Fruit fly (Drosophila melanogaster) whole organism, embryonic: Measurements from ENCODE around the gene cv-c.

ENCODE experiments used
- Blimp-1 ChIP-seq: fragments of 200-800 bp; sonication (Bioruptor generic); optimal IDR thresholded peaks from 3 replicates; lab custom pipeline; 2018; ENCODE audit warnings: missing biosample characterization, missing genetic modification characterization, mild to moderate bottlenecking, moderate library complexity, missing genetic modification reagents
- Bteb2 ChIP-seq: fragments of 200-800 bp; sonication (Bioruptor generic); optimal IDR thresholded peaks from 2 replicates; lab custom pipeline; 2016; ENCODE audit warnings: missing biosample characterization, missing genetic modification characterization
- CG10147 ChIP-seq: fragments of 200-800 bp; sonication (Bioruptor generic); optimal IDR thresholded peaks from 2 replicates; lab custom pipeline; 2019; ENCODE audit warnings: missing biosample characterization, mild to moderate bottlenecking, missing genetic modification characterization, moderate library complexity
- CG10431 ChIP-seq: fragments of 200-800 bp; sonication (Bioruptor generic); optimal IDR thresholded peaks from 3 replicates; lab custom pipeline; 2018; ENCODE audit warnings: missing biosample characterization, mild to moderate bottlenecking, missing genetic modification characterization
- CG10565 ChIP-seq: fragments of 200-800 bp; sonication (Bioruptor generic); optimal IDR thresholded peaks from 3 replicates; lab custom pipeline; 2016; ENCODE audit warnings: missing biosample characterization, mild to moderate bottlenecking, missing genetic modification characterization
- CG11093 ChIP-seq: fragments of 200-800 bp; sonication (Bioruptor generic); IDR thresholded peaks from 3 replicates; pipeline ENCODE4 v1.3.6; 2022; ENCODE audit warnings: missing biosample characterization, missing genetic modification characterization
- CG11723 ChIP-seq: fragments of 200-800 bp; sonication (Bioruptor generic); optimal IDR thresholded peaks from 2 replicates; lab custom pipeline; 2017; ENCODE audit warnings: missing biosample characterization, mild to moderate bottlenecking, missing genetic modification characterization
- CG16863 ChIP-seq: fragments of 200-800 bp; sonication (Bioruptor generic); optimal IDR thresholded peaks from 3 replicates; lab custom pipeline; 2016; ENCODE audit warnings: missing biosample characterization, missing genetic modification characterization
- CG17568 ChIP-seq: fragments of 200-800 bp; sonication (Bioruptor generic); optimal IDR thresholded peaks from 2 replicates; lab custom pipeline; 2018; ENCODE audit warnings: missing biosample characterization, mild to moderate bottlenecking, missing genetic modification characterization, moderate library complexity
- CG17802 ChIP-seq: fragments of 200-800 bp; sonication (Bioruptor generic); optimal IDR thresholded peaks from 2 replicates; lab custom pipeline; 2018; ENCODE audit warnings: missing biosample characterization, mild to moderate bottlenecking, missing genetic modification characterization, moderate library complexity
- CG17829 ChIP-seq: fragments of 200-800 bp; optimal IDR thresholded peaks from 2 replicates; lab custom pipeline; 2019; ENCODE audit warnings: missing biosample characterization, mild to moderate bottlenecking, missing genetic modification characterization, moderate library complexity
- CG18262 ChIP-seq: fragments of 200-800 bp; optimal IDR thresholded peaks from 3 replicates; lab custom pipeline; 2019; ENCODE audit warnings: missing biosample characterization, mild to moderate bottlenecking, missing genetic modification characterization, moderate library complexity
- CG2116 ChIP-seq: fragments of 200-800 bp; sonication (Bioruptor generic); optimal IDR thresholded peaks from 3 replicates; lab custom pipeline; 2018; ENCODE audit warnings: missing biosample characterization, mild to moderate bottlenecking, missing genetic modification characterization
- CG2678 ChIP-seq: fragments of 200-800 bp; sonication (Bioruptor generic); optimal IDR thresholded peaks from 3 replicates; lab custom pipeline; 2019; ENCODE audit warnings: missing biosample characterization, mild to moderate bottlenecking, missing genetic modification characterization, moderate library complexity
- CG31224 ChIP-seq: fragments of 200-800 bp; sonication (Bioruptor generic); IDR thresholded peaks from 2 replicates; pipeline ENCODE4 v1.3.6; 2022; ENCODE audit warnings: missing biosample characterization, missing genetic modification characterization
- CG32532 ChIP-seq: fragments of 200-800 bp; sonication (Bioruptor generic); IDR thresholded peaks from 2 replicates; pipeline ENCODE4 v1.3.6; 2022; ENCODE audit warnings: missing biosample characterization, missing genetic modification characterization
- CG3847 ChIP-seq: fragments of 200-800 bp; sonication (Bioruptor generic); IDR thresholded peaks from 2 replicates; pipeline ENCODE4 v1.3.6; 2022; ENCODE audit warnings: missing biosample characterization, missing genetic modification characterization
- CG6272 ChIP-seq: fragments of 200-800 bp; sonication (Bioruptor generic); IDR thresholded peaks from 2 replicates; pipeline ENCODE4 v1.3.6; 2022; ENCODE audit warnings: missing biosample characterization, missing genetic modification characterization
- CG9797 ChIP-seq: fragments of 200-800 bp; sonication (Bioruptor generic); optimal IDR thresholded peaks from 3 replicates; lab custom pipeline; 2018; ENCODE audit warnings: missing biosample characterization, mild to moderate bottlenecking, missing genetic modification characterization
- CoRest ChIP-seq: fragments of 200-800 bp; sonication (Bioruptor generic); optimal IDR thresholded peaks from 3 replicates; lab custom pipeline; 2018; ENCODE audit warnings: missing biosample characterization, mild to moderate bottlenecking, missing genetic modification characterization, moderate library complexity
- Dip2 ChIP-seq: fragments of 200-800 bp; sonication (Bioruptor generic); IDR thresholded peaks from 2 replicates; pipeline ENCODE4 v1.3.6; 2022; ENCODE audit warnings: missing biosample characterization, missing genetic modification characterization
- Doc2 ChIP-seq: fragments of 200-800 bp; sonication (Bioruptor generic); IDR thresholded peaks from 2 replicates; pipeline ENCODE4 v1.3.6; 2022; ENCODE audit warnings: missing biosample characterization, missing genetic modification characterization
- Dref ChIP-seq: fragments of 200-800 bp; sonication (Bioruptor generic); IDR thresholded peaks from 2 replicates; pipeline ENCODE4 v1.3.6; 2022; ENCODE audit warnings: missing biosample characterization, missing genetic modification characterization
- Elba2 ChIP-seq: fragments of 200-800 bp; sonication (Bioruptor generic); optimal IDR thresholded peaks from 3 replicates; lab custom pipeline; 2016; ENCODE audit warnings: missing biosample characterization, missing genetic modification characterization
- Ets65A ChIP-seq: fragments of 200-800 bp; sonication (Bioruptor generic); peaks from one replicate; lab custom pipeline; 2016; ENCODE audit warnings: missing biosample characterization, missing genetic modification characterization
- HLH4C ChIP-seq: fragments of 200-800 bp; sonication (Bioruptor generic); IDR thresholded peaks from 3 replicates; pipeline ENCODE4 v1.3.6; 2022; ENCODE audit warnings: missing biosample characterization, missing genetic modification characterization; ENCODE audit not compliant: partially characterized antibody
- NC2β ChIP-seq: fragments of 200-800 bp; sonication (Bioruptor generic); optimal IDR thresholded peaks from 2 replicates; lab custom pipeline; 2016; ENCODE audit warnings: missing biosample characterization, missing genetic modification characterization
- Oli ChIP-seq: fragments of 200-800 bp; sonication (Bioruptor generic); optimal IDR thresholded peaks from 2 replicates; lab custom pipeline; 2018; ENCODE audit warnings: missing biosample characterization, mild to moderate bottlenecking, missing genetic modification characterization, moderate library complexity
- Pdp1 ChIP-seq, 2 experiments: fragments of 200-800 bp; sonication (Bioruptor generic); optimal IDR thresholded peaks; 3 replicates each; lab custom pipeline; 2016; ENCODE audit warnings: missing biosample characterization in 2 of 2, missing genetic modification characterization in 2 of 2, mild to moderate bottlenecking in 1 of 2, moderate library complexity in 1 of 2
- Six4 ChIP-seq: fragments of 200-800 bp; sonication (Bioruptor generic); optimal IDR thresholded peaks from 2 replicates; lab custom pipeline; 2016; ENCODE audit warnings: missing biosample characterization, missing genetic modification characterization
- Spps ChIP-seq: fragments of 200-800 bp; sonication (Bioruptor generic); optimal IDR thresholded peaks from 2 replicates; lab custom pipeline; 2018; ENCODE audit warnings: missing biosample characterization, mild to moderate bottlenecking, missing genetic modification characterization
- Sry-δ ChIP-seq: fragments of 200-800 bp; sonication (Bioruptor generic); optimal IDR thresholded peaks from 2 replicates; lab custom pipeline; 2016; ENCODE audit warnings: missing biosample characterization, missing genetic modification characterization
- bab2 ChIP-seq: fragments of 200-800 bp; sonication (Bioruptor generic); optimal IDR thresholded peaks from 2 replicates; lab custom pipeline; 2016; ENCODE audit warnings: missing biosample characterization, missing genetic modification characterization
- cato ChIP-seq: fragments of 200-800 bp; sonication (Bioruptor generic); optimal IDR thresholded peaks from 2 replicates; lab custom pipeline; 2016; ENCODE audit warnings: missing biosample characterization, missing genetic modification characterization, borderline replicate concordance
- dimm ChIP-seq: fragments of 200-800 bp; sonication (Bioruptor generic); IDR thresholded peaks from 2 replicates; pipeline ENCODE4 v1.3.6; 2022; ENCODE audit warnings: missing biosample characterization, missing genetic modification characterization
- dmrt99B ChIP-seq: fragments of 200-800 bp; sonication (Bioruptor generic); optimal IDR thresholded peaks from 2 replicates; lab custom pipeline; 2018; ENCODE audit warnings: missing biosample characterization, mild to moderate bottlenecking, missing genetic modification characterization, moderate library complexity
- fd102C ChIP-seq: fragments of 200-800 bp; sonication (Bioruptor generic); optimal IDR thresholded peaks from 2 replicates; lab custom pipeline; 2018; ENCODE audit warnings: missing biosample characterization, mild to moderate bottlenecking, missing genetic modification characterization, moderate library complexity
- ftz-f1 ChIP-seq: fragments of 200-800 bp; sonication (Bioruptor generic); optimal IDR thresholded peaks from 2 replicates; lab custom pipeline; 2016; ENCODE audit warnings: missing biosample characterization, missing genetic modification characterization
- gcm2 ChIP-seq: fragments of 200-800 bp; sonication (Bioruptor generic); optimal IDR thresholded peaks from 2 replicates; lab custom pipeline; 2016; ENCODE audit warnings: missing biosample characterization, missing genetic modification characterization
- lmd ChIP-seq: fragments of 200-800 bp; sonication (Bioruptor generic); IDR thresholded peaks from 2 replicates; pipeline ENCODE4 v1.3.6; 2022; ENCODE audit warnings: missing biosample characterization, missing genetic modification characterization
- nerfin-1 ChIP-seq: fragments of 200-800 bp; sonication (Bioruptor generic); optimal IDR thresholded peaks from 3 replicates; lab custom pipeline; 2019; ENCODE audit warnings: missing biosample characterization, mild to moderate bottlenecking, missing genetic modification characterization, moderate library complexity
- pros ChIP-seq: fragments of 200-800 bp; sonication (Bioruptor generic); optimal IDR thresholded peaks from 3 replicates; lab custom pipeline; 2019; ENCODE audit warnings: missing biosample characterization, mild to moderate bottlenecking, missing genetic modification characterization, moderate library complexity
- sd ChIP-seq: fragments of 200-800 bp; sonication (Bioruptor generic); optimal IDR thresholded peaks from 3 replicates; lab custom pipeline; 2018; ENCODE audit warnings: missing biosample characterization, mild to moderate bottlenecking, missing genetic modification characterization, moderate library complexity
- sens ChIP-seq: fragments of 200-800 bp; sonication (Bioruptor generic); peaks from one replicate; lab custom pipeline; 2016; ENCODE audit warnings: missing biosample characterization, missing genetic modification characterization
- sr ChIP-seq: fragments of 200-800 bp; sonication (Bioruptor generic); IDR thresholded peaks from 3 replicates; pipeline ENCODE4 v1.3.6; 2022; ENCODE audit warnings: missing biosample characterization, missing genetic modification characterization
- ssp ChIP-seq: fragments of 200-800 bp; sonication (Bioruptor generic); IDR thresholded peaks from 2 replicates; pipeline ENCODE4 v1.3.6; 2022; ENCODE audit warnings: missing biosample characterization, missing genetic modification characterization
- tap ChIP-seq: fragments of 200-800 bp; optimal IDR thresholded peaks from 3 replicates; lab custom pipeline; 2019; ENCODE audit warnings: missing biosample characterization, mild to moderate bottlenecking, missing genetic modification characterization, moderate library complexity
- tll ChIP-seq, 2 experiments: fragments of 200-800 bp in 1 of 2; fragments of >200 bp in 1 of 2; sonication (Bioruptor generic) in 1 of 2; optimal IDR thresholded peaks; 2 replicates each; lab custom pipeline; 2017 to 2019; ENCODE audit warnings: missing biosample characterization in 2 of 2, missing genetic modification characterization in 2 of 2, mild to moderate bottlenecking in 1 of 2, moderate library complexity in 1 of 2
- tup ChIP-seq: fragments of 200-800 bp; sonication (Bioruptor generic); optimal IDR thresholded peaks from 2 replicates; lab custom pipeline; 2016; ENCODE audit warnings: missing biosample characterization, mild to moderate bottlenecking, missing genetic modification characterization, moderate library complexity
- usp ChIP-seq: fragments of >200 bp; optimal IDR thresholded peaks from 2 replicates; lab custom pipeline; 2017; ENCODE audit warnings: missing biosample characterization, missing genetic modification characterization
- vvl ChIP-seq: fragments of 200-800 bp; sonication (Bioruptor generic); IDR thresholded peaks from 2 replicates; pipeline ENCODE4 v1.3.6; 2022; ENCODE audit warnings: missing biosample characterization, missing genetic modification characterization
- z ChIP-seq: fragments of 200-800 bp; sonication (Bioruptor generic); IDR thresholded peaks from 3 replicates; pipeline ENCODE4 v1.3.6; 2022; ENCODE audit warnings: missing biosample characterization, missing genetic modification characterization

The cv-c gene

dm6 chr3R:14454080-14454479 lies 27.4 kb downstream of the cv-c start (continued):
- TF ChIP-seq CG6272 (GFP tag; lab: Robert Waterston, UW) (no peak), Pdp1 (GFP tag; optimal IDR thresholded peaks at IDR 0.05; lab: Kevin White, UChicago) (no peak), HLH4C (GFP tag; lab: Robert Waterston, UW) (no peak), ftz-f1 (GFP tag; lab: Kevin White, UChicago) (no peak), bab2 (GFP tag; lab: Kevin White, UChicago) (no peak), cato (GFP tag; lab: Kevin White, UChicago) (no peak), CG11723 (GFP tag; lab: Kevin White, UChicago) (no peak), CG31224 (GFP tag; lab: Robert Waterston, UW) (no peak), ssp (no peak), tll (GFP tag; optimal IDR thresholded peaks at IDR 0.05; lab: Kevin White, UChicago) (no peak), CG2678 (tag; lab: Kevin White, UChicago) (peak; percentile 14), CG17568 (GFP tag; lab: Kevin White, UChicago) (no peak), CG10147 (no peak), Dip2 (GFP tag; lab: Robert Waterston, UW) (no peak), CG32532 (GFP tag; lab: Robert Waterston, UW) (no peak), pros (no peak), CG2116 (GFP tag; lab: Kevin White, UChicago) (no peak), gcm2 (GFP tag; lab: Kevin White, UChicago) (no peak), CoRest (no peak), Blimp-1 (GFP tag; lab: Kevin White, UChicago) (peak; percentile 69), lmd (GFP tag; lab: Robert Waterston, UW) (no peak), CG10431 (GFP tag; lab: Kevin White, UChicago) (no peak), z (no peak), sd (tag; lab: Kevin White, UChicago) (peak; percentile 60), usp (GFP tag; lab: Kevin White, UChicago) (no peak), Elba2 (no peak), sr (no peak), CG10565 (GFP tag; lab: Kevin White, UChicago) (no peak), CG3847 (GFP tag; lab: Robert Waterston, UW) (no peak), CG11093 (GFP tag; lab: Robert Waterston, UW) (no peak), NC2β (GFP tag; lab: Kevin White, UChicago) (no peak), CG9797 (GFP tag; lab: Kevin White, UChicago) (no peak), sens (GFP tag; lab: Kevin White, UChicago) (peak; percentile 51), Dref (GFP tag; lab: Robert Waterston, UW) (no peak), Spps (tag; lab: Kevin White, UChicago) (no peak), Oli (tag; lab: Kevin White, UChicago) (peak; percentile 4), nerfin-1 (no peak), Six4 (GFP tag; lab: Kevin White, UChicago) (no peak), dimm (no peak), tup (GFP tag; lab: Kevin White, UChicago) (no peak), CG17802 (tag; lab: Kevin White, UChicago) (no peak), CG17829 (tag; lab: Kevin White, UChicago) (no peak), tap (tag; lab: Kevin White, UChicago) (no peak), Doc2 (GFP tag; lab: Robert Waterston, UW) (no peak), vvl (0 out of 2 replicates have a peak, but pooled peaks have one; percentile 30), Sry-δ (GFP tag; lab: Kevin White, UChicago) (no peak), Bteb2 (GFP tag; lab: Kevin White, UChicago) (no peak), CG16863 (GFP tag; lab: Kevin White, UChicago) (no peak), Ets65A (GFP tag; lab: Kevin White, UChicago) (no peak), CG18262 (peak; percentile 11), fd102C (GFP tag; lab: Kevin White, UChicago) (no peak), dmrt99B (peak; percentile 6)
